Worm (Caenorhabditis elegans) whole organism, L2 larva: ENCODE results near the gene col-141.
A peak's percentile ranks its signal among the peaks of the same experiment; 100 is the strongest.

Source experiments
- C34F6.9 ChIP-seq: fragments of 150-350 bp; optimal IDR thresholded peaks from 2 replicates; lab custom pipeline; 2014; ENCODE audit warnings: missing biosample characterization, missing genetic modification characterization
- F13H6.1 ChIP-seq: sonication (generic microtip); optimal IDR thresholded peaks from 2 replicates; lab custom pipeline; 2016; ENCODE audit warnings: missing genetic modification characterization, missing compliant biosample characterization
- R02D3.7 ChIP-seq: fragments of 150-350 bp; optimal IDR thresholded peaks from 2 replicates; lab custom pipeline; 2014; ENCODE audit warnings: missing biosample characterization, missing genetic modification characterization
- Y55F3AM.14 ChIP-seq: fragments of 200-800 bp; sonication (Bioruptor generic); optimal IDR thresholded peaks from 2 replicates; lab custom pipeline; 2018; ENCODE audit warnings: mild to moderate bottlenecking, missing genetic modification characterization, missing compliant biosample characterization
- ZK546.5 ChIP-seq: sonication (generic microtip); optimal IDR thresholded peaks from 2 replicates; lab custom pipeline; 2017; ENCODE audit warnings: missing biosample characterization, missing genetic modification characterization
- alr-1 ChIP-seq: fragments of 150-350 bp; optimal IDR thresholded peaks from 2 replicates; lab custom pipeline; 2014; ENCODE audit warnings: missing biosample characterization, missing genetic modification characterization
- aly-2 ChIP-seq: fragments of 150-350 bp; optimal IDR thresholded peaks from 2 replicates; lab custom pipeline; 2014; ENCODE audit warnings: missing biosample characterization, missing genetic modification characterization
- ama-1 ChIP-seq: fragments of 150-350 bp; optimal IDR thresholded peaks from 2 replicates; lab custom pipeline; 2018; ENCODE audit warnings: inconsistent platforms
- blmp-1 ChIP-seq: sonication (generic microtip); optimal IDR thresholded peaks from 2 replicates; lab custom pipeline; 2017; ENCODE audit warnings: missing genetic modification characterization, mild to moderate bottlenecking, missing compliant biosample characterization, antibody characterized with exemption, moderate library complexity; ENCODE audit not compliant: insufficient read depth
- ceh-16 ChIP-seq: fragments of 150-350 bp; optimal IDR thresholded peaks from 2 replicates; lab custom pipeline; 2014; ENCODE audit warnings: missing biosample characterization, missing genetic modification characterization
- ceh-82 ChIP-seq: fragments of 150-350 bp; optimal IDR thresholded peaks from 2 replicates; lab custom pipeline; 2014; ENCODE audit warnings: missing biosample characterization, missing genetic modification characterization
- crh-2 ChIP-seq: sonication (generic microtip); optimal IDR thresholded peaks from 2 replicates; lab custom pipeline; 2017; ENCODE audit warnings: missing biosample characterization, missing genetic modification characterization
- dmd-4 ChIP-seq: sonication (generic microtip); optimal IDR thresholded peaks from 2 replicates; lab custom pipeline; 2017; ENCODE audit warnings: missing biosample characterization, missing genetic modification characterization
- egl-27 ChIP-seq: sonication (generic microtip); optimal IDR thresholded peaks from 3 replicates; lab custom pipeline; 2017; ENCODE audit warnings: missing biosample characterization, missing genetic modification reagents, missing genetic modification characterization
- elt-1 ChIP-seq: fragments of 150-350 bp; optimal IDR thresholded peaks from 2 replicates; lab custom pipeline; 2014; ENCODE audit warnings: missing biosample characterization, missing genetic modification characterization
- elt-3 ChIP-seq: sonication (generic microtip); optimal IDR thresholded peaks from 2 replicates; lab custom pipeline; 2017; ENCODE audit warnings: missing biosample characterization, missing genetic modification characterization
- fos-1 ChIP-seq: fragments of 150-350 bp; optimal IDR thresholded peaks from 2 replicates; lab custom pipeline; 2014; ENCODE audit warnings: missing biosample characterization, missing genetic modification characterization
- gmeb-1 ChIP-seq: fragments of 150-350 bp; optimal IDR thresholded peaks from 2 replicates; lab custom pipeline; 2014; ENCODE audit warnings: missing biosample characterization, missing genetic modification characterization
- lin-11 ChIP-seq: fragments of 150-350 bp; sonication (generic microtip); optimal IDR thresholded peaks from 2 replicates; lab custom pipeline; 2014; ENCODE audit warnings: missing biosample characterization, missing genetic modification characterization, inconsistent platforms, mixed read lengths
- lin-13 ChIP-seq: fragments of 150-350 bp; optimal IDR thresholded peaks from 2 replicates; lab custom pipeline; 2014; ENCODE audit warnings: missing biosample characterization, missing genetic modification reagents, missing genetic modification characterization
- lin-39 ChIP-seq: fragments of 150-350 bp; optimal IDR thresholded peaks from 2 replicates; lab custom pipeline; 2014; ENCODE audit warnings: missing biosample characterization, missing genetic modification reagents, missing genetic modification characterization
- lsy-2 ChIP-seq, 2 experiments: fragments of 150-350 bp in 1 of 2; sonication (generic microtip) in 1 of 2; optimal IDR thresholded peaks; 2 replicates each; lab custom pipeline; 2014 to 2017; ENCODE audit warnings: missing biosample characterization in 2 of 2, missing genetic modification characterization in 2 of 2
- mab-5 ChIP-seq: fragments of 150-350 bp; optimal IDR thresholded peaks from 2 replicates; lab custom pipeline; 2014; ENCODE audit warnings: missing biosample characterization, missing genetic modification characterization
- mbf-1 ChIP-seq: sonication (generic microtip); optimal IDR thresholded peaks from 2 replicates; lab custom pipeline; 2017; ENCODE audit warnings: missing biosample characterization, missing genetic modification characterization
- mdl-1 ChIP-seq, 2 experiments: fragments of 150-350 bp in 1 of 2; sonication (generic microtip) in 1 of 2; optimal IDR thresholded peaks; 2 replicates each; lab custom pipeline; 2017; ENCODE audit warnings: missing biosample characterization in 2 of 2, missing genetic modification characterization in 2 of 2
- nhr-11 ChIP-seq: fragments of 150-350 bp; optimal IDR thresholded peaks from 2 replicates; lab custom pipeline; 2014; ENCODE audit warnings: missing biosample characterization, missing genetic modification characterization
- nhr-12 ChIP-seq: fragments of 150-350 bp; optimal IDR thresholded peaks from 2 replicates; lab custom pipeline; 2014; ENCODE audit warnings: missing biosample characterization, missing genetic modification characterization
- nhr-129 ChIP-seq: fragments of 150-350 bp; optimal IDR thresholded peaks from 2 replicates; lab custom pipeline; 2014; ENCODE audit warnings: missing biosample characterization, missing genetic modification characterization
- nhr-21 ChIP-seq: fragments of 150-350 bp; optimal IDR thresholded peaks from 2 replicates; lab custom pipeline; 2014; ENCODE audit warnings: missing biosample characterization, missing genetic modification characterization
- nhr-237 ChIP-seq: fragments of 150-350 bp; optimal IDR thresholded peaks from 2 replicates; lab custom pipeline; 2014; ENCODE audit warnings: missing biosample characterization, missing genetic modification characterization
- nhr-25 ChIP-seq: fragments of 150-350 bp; sonication (generic microtip); optimal IDR thresholded peaks from 3 replicates; lab custom pipeline; 2014; ENCODE audit warnings: missing biosample characterization, missing genetic modification characterization
- nhr-6 ChIP-seq: fragments of 150-350 bp; optimal IDR thresholded peaks from 2 replicates; lab custom pipeline; 2014; ENCODE audit warnings: missing biosample characterization, missing genetic modification characterization
- nhr-77 ChIP-seq: fragments of 150-350 bp; optimal IDR thresholded peaks from 2 replicates; lab custom pipeline; 2014; ENCODE audit warnings: missing biosample characterization, missing genetic modification characterization
- sem-4 ChIP-seq: fragments of 150-350 bp; optimal IDR thresholded peaks from 2 replicates; lab custom pipeline; 2014; ENCODE audit warnings: missing biosample characterization, missing genetic modification reagents, missing genetic modification characterization
- skn-1 ChIP-seq: sonication (generic microtip); optimal IDR thresholded peaks from 2 replicates; lab custom pipeline; 2017; ENCODE audit warnings: missing biosample characterization, missing genetic modification characterization
- sma-3 ChIP-seq: sonication (generic microtip); optimal IDR thresholded peaks from 2 replicates; lab custom pipeline; 2016; ENCODE audit warnings: missing genetic modification reagents, missing genetic modification characterization, missing compliant biosample characterization
- sma-9 ChIP-seq, 2 experiments: fragments of 150-350 bp in 1 of 2; sonication (generic microtip) in 1 of 2; optimal IDR thresholded peaks; 2 replicates each; lab custom pipeline; 2014 to 2016; ENCODE audit warnings: missing genetic modification characterization in 2 of 2, mild to moderate bottlenecking in 1 of 2, missing biosample characterization in 1 of 2, missing compliant biosample characterization in 1 of 2, missing genetic modification reagents in 1 of 2, moderate library complexity in 1 of 2
- snpc-4 ChIP-seq: fragments of 150-350 bp; optimal IDR thresholded peaks from 2 replicates; lab custom pipeline; 2014; ENCODE audit warnings: missing biosample characterization, missing genetic modification characterization
- unc-39 ChIP-seq: fragments of 150-350 bp; optimal IDR thresholded peaks from 2 replicates; lab custom pipeline; 2014; ENCODE audit warnings: missing biosample characterization, missing genetic modification characterization
- unc-55 ChIP-seq: fragments of 150-350 bp; sonication (generic microtip); optimal IDR thresholded peaks from 3 replicates; lab custom pipeline; 2014; ENCODE audit warnings: missing biosample characterization, missing genetic modification reagents, missing genetic modification characterization
- unc-62 ChIP-seq: fragments of 150-350 bp; optimal IDR thresholded peaks from 2 replicates; lab custom pipeline; 2014; ENCODE audit warnings: missing biosample characterization, missing genetic modification reagents, missing genetic modification characterization
- zag-1 ChIP-seq: fragments of 150-350 bp; optimal IDR thresholded peaks from 2 replicates; lab custom pipeline; 2014; ENCODE audit warnings: missing biosample characterization, missing genetic modification characterization
- ztf-1 ChIP-seq: fragments of 200-800 bp; sonication (Bioruptor generic); conservative IDR thresholded peaks from 2 replicates; pipeline ENCODE4 v1.3.6; 2022; ENCODE audit warnings: missing genetic modification characterization, missing compliant biosample characterization
- ztf-11 ChIP-seq: sonication (generic microtip); optimal IDR thresholded peaks from 2 replicates; lab custom pipeline; 2017; ENCODE audit warnings: missing biosample characterization, missing genetic modification characterization

The col-141 gene

DNA sequence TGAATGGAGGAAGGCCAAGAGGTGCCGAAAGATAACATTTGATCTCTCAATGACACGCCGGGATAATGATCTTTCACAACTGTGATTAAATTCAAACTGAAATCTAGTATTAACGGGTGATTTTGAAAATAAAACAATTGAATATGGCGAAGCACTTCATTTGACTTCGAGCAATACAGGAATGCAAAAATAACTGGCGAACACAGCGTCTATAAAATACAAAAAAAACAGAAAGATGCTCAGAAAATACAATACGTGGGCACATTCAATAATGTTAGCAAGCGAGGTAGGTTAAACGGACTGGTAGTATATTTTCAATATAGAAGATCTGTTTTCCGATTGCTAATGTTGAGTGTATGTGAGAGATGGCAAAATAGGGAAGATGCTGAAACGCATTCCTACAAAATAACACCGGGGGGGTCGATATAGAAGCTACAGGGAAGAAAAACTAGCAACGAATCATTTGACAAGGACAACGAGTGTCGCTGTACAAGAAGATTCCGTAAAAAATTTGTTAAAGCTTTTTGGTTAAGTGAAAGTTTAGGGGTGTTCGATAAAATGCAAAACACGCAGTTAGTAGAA is 46.4 kb upstream of the col-141 start:
- TF ChIP-seq crh-2 (no peak), zag-1 (tag; lab: Kevin White, UChicago) (no peak), mbf-1 (tag; lab: Kevin White, UChicago) (no peak), unc-62 (GFP tag; lab: Kevin White, UChicago) (no peak), Y55F3AM.14 (GFP tag; lab: Kevin White, UChicago) (no peak), nhr-12 (tag; lab: Kevin White, UChicago) (no peak), blmp-1 (tag; lab: Kevin White, UChicago) (no peak), unc-55 (GFP tag; lab: Kevin White, UChicago) (no peak), ztf-1 (GFP tag; lab: Robert Waterston, UW) (no peak), lin-11 (tag; lab: Kevin White, UChicago) (no peak), snpc-4 (no peak), sma-9 (GFP tag; optimal IDR thresholded peaks at IDR 0.05; lab: Kevin White, UChicago) (no peak), sma-9 (tag; optimal IDR thresholded peaks at IDR 0.05; lab: Kevin White, UChicago) (no peak), nhr-77 (tag; lab: Kevin White, UChicago) (no peak), F13H6.1 (tag; lab: Kevin White, UChicago) (no peak), ceh-82 (no peak), ceh-16 (tag; lab: Kevin White, UChicago) (no peak), skn-1 (tag; lab: Kevin White, UChicago) (no peak), mab-5 (no peak), elt-3 (tag; lab: Kevin White, UChicago) (no peak)

DNA sequence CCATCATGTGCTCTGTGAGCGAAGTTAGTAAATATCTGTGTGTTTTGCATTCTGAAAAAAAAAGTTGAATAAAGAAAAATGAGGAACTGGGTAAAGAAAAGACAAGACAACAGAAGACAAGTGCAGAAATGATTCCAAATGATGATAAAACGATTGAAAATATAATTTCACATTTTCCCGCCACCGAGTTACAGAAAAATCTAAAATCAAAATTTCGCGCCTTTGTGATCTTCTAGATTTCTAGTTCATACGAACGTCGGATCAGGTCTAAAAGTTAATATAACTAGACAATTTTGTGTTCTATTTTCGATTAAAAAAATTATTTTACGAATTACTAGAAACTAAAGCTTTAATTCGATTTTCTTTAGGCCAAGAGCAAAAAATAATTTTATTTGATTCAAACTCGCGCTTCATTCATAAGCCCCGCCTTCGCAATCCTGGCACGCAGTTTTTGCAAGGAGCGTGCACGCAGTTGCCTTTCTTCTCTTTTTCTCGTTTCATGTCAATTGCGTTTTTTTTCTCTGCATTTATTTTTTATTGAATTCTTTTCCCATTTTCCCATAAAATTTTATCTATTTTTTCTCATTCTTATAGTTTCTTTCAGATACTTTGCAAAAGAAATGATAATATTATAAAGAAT is 44.5 kb upstream of the col-141 start, which contains the start of the genes spn-4 and spe-39:
spn-4 (minus strand) TSS at position 51 of the 640 bp plus-strand sequence.
spe-39 (plus strand) TSS at position 599 of the 640 bp plus-strand sequence.
- TF ChIP-seq ztf-11 (tag; lab: Kevin White, UChicago) = peak; percentile 25
- TF ChIP-seq mbf-1 (tag; lab: Kevin White, UChicago) = no peak
- TF ChIP-seq crh-2 = peak; percentile 55
- TF ChIP-seq dmd-4 (tag; lab: Kevin White, UChicago) = no peak
- TF ChIP-seq ceh-82 = no peak
- peak; percentile 45 for TF ChIP-seq R02D3.7 (tag; lab: Kevin White, UChicago)
- peak; percentile 96 for TF ChIP-seq gmeb-1 (tag; lab: Kevin White, UChicago)
- no peak for TF ChIP-seq nhr-11 (tag; lab: Kevin White, UChicago)
- no peak for TF ChIP-seq unc-39 (tag; lab: Kevin White, UChicago)
- peak; percentile 2 for TF ChIP-seq zag-1 (tag; lab: Kevin White, UChicago)
- TF ChIP-seq lsy-2 (tag; optimal IDR thresholded peaks at IDR 0.05; lab: Kevin White, UChicago) = peak; percentile 40 to 84
- no peak for TF ChIP-seq lin-39 (tag; lab: Kevin White, UChicago)
- peak; percentile 3 for TF ChIP-seq snpc-4
- TF ChIP-seq lin-11 (tag; lab: Kevin White, UChicago) = peak; percentile 71
- peak; percentile 64 for TF ChIP-seq lin-13
- peak; percentile 38 for TF ChIP-seq ceh-16 (tag; lab: Kevin White, UChicago)
- peak; percentile 70 for TF ChIP-seq nhr-129
- TF ChIP-seq nhr-21 (tag; lab: Kevin White, UChicago) = peak; percentile 30
- TF ChIP-seq nhr-77 (tag; lab: Kevin White, UChicago) = no peak
- TF ChIP-seq ama-1 (lab: Kevin White, UChicago) = no peak
- TF ChIP-seq blmp-1 (tag; lab: Kevin White, UChicago) = peak; percentile 24
- peak; percentile 71 for TF ChIP-seq sma-3 (GFP tag; lab: Kevin White, UChicago)
- TF ChIP-seq elt-1 = no peak
- TF ChIP-seq C34F6.9 (tag; lab: Kevin White, UChicago) = peak; percentile 80
- no peak for TF ChIP-seq alr-1 (tag; lab: Kevin White, UChicago)
- TF ChIP-seq nhr-25 (tag; lab: Kevin White, UChicago) = no peak
- TF ChIP-seq ZK546.5 = no peak
- peak; percentile 74 for TF ChIP-seq F13H6.1 (tag; lab: Kevin White, UChicago)
- TF ChIP-seq sem-4 (tag; lab: Kevin White, UChicago) = peak; percentile 62
- peak; percentile 88 for TF ChIP-seq sma-9 (GFP tag; optimal IDR thresholded peaks at IDR 0.05; lab: Kevin White, UChicago)
- no peak for TF ChIP-seq sma-9 (tag; optimal IDR thresholded peaks at IDR 0.05; lab: Kevin White, UChicago)
- peak in 1 of 2 experiments; percentile 10 for TF ChIP-seq mdl-1 (tag; optimal IDR thresholded peaks at IDR 0.05; lab: Kevin White, UChicago)
- TF ChIP-seq elt-3 (tag; lab: Kevin White, UChicago) = no peak
- peak; percentile 75 for TF ChIP-seq mab-5
- no peak for TF ChIP-seq nhr-6 (tag; lab: Kevin White, UChicago)
- peak; percentile 46 for TF ChIP-seq egl-27 (tag; lab: Kevin White, UChicago)
- TF ChIP-seq aly-2 = no peak
- TF ChIP-seq unc-55 (GFP tag; lab: Kevin White, UChicago) = peak; percentile 90
- peak; percentile 32 for TF ChIP-seq fos-1 (tag; lab: Kevin White, UChicago)
- no peak for TF ChIP-seq nhr-237
